Fruit fly (Drosophila melanogaster): Measurements from ENCODE around the gene CG9921.
A peak's percentile ranks its signal among the peaks of the same experiment; 100 is the strongest.

CG9921 gene

dm6 chrX:16335107-16335642 is 1.8 kb upstream of the CG9921 start (continued):
- TF ChIP-seq kay (GFP tag; optimal IDR thresholded peaks at IDR 0.05) (peak; percentile 49), nmo (GFP tag; optimal IDR thresholded peaks at IDR 0.05) (peak; percentile 59), Med (GFP tag) (peak; percentile 95), CG9215 (GFP tag; IDR thresholded peaks at IDR 0.05) (no peak; the same call in none of the 2 replicates), NK7.1 (GFP tag; optimal IDR thresholded peaks at IDR 0.05) (peak; percentile 22), Dref (GFP tag; IDR thresholded peaks at IDR 0.05) (peak; percentile 37), eyg (GFP tag; optimal IDR thresholded peaks at IDR 0.05) (peak; percentile 52), trh (GFP tag; optimal IDR thresholded peaks at IDR 0.05) (peak; percentile 52), CG11093 (GFP tag; IDR thresholded peaks at IDR 0.05) (peak; percentile 24; the same call in 1 of the 3 replicates), CG11723 (GFP tag; optimal IDR thresholded peaks at IDR 0.05) (peak; percentile 62), CG2889 (GFP tag; IDR thresholded peaks at IDR 0.05) (peak; percentile 61; the same call in 1 of the 3 replicates), Trl (optimal IDR thresholded peaks at IDR 0.05) (no peak), Trl (GFP tag; optimal IDR thresholded peaks at IDR 0.05) (peak; percentile 67), CG1233 (GFP tag; optimal IDR thresholded peaks at IDR 0.05) (peak; percentile 63), salm (tag; optimal IDR thresholded peaks at IDR 0.05) (no peak), cas (GFP tag; IDR thresholded peaks at IDR 0.05) (peak; percentile 69), YL-1 (GFP tag; optimal IDR thresholded peaks at IDR 0.05) (no peak), Ptx1 (GFP tag; IDR thresholded peaks at IDR 0.05) (peak; percentile 75), nau (GFP tag; optimal IDR thresholded peaks at IDR 0.05) (peak; percentile 38), z (GFP tag; IDR thresholded peaks at IDR 0.05) (0 out of 3 replicates have a peak, but pooled peaks have one; percentile 40), CG13894 (tag; optimal IDR thresholded peaks at IDR 0.05) (peak; percentile 78), stc (GFP tag; IDR thresholded peaks at IDR 0.05) (peak; percentile 83), CG8290 (GFP tag; optimal IDR thresholded peaks at IDR 0.05) (peak; percentile 5), CG8290 (tag; optimal IDR thresholded peaks at IDR 0.05) (peak in 1 of 2 experiments; percentile 79), CG15696 (tag; optimal IDR thresholded peaks at IDR 0.05) (peak; percentile 21), pnt (GFP tag; optimal IDR thresholded peaks at IDR 0.05) (peak; percentile 43), Tbp (GFP tag; optimal IDR thresholded peaks at IDR 0.05) (no peak), nom (GFP tag; optimal IDR thresholded peaks at IDR 0.05) (peak; percentile 46), CG17359 (tag; optimal IDR thresholded peaks at IDR 0.05) (peak; percentile 77), BEAF-32 (GFP tag; optimal IDR thresholded peaks at IDR 0.05) (peak; percentile 6), fd96Cb (tag; optimal IDR thresholded peaks at IDR 0.05) (peak; percentile 58), CG6654 (GFP tag; optimal IDR thresholded peaks at IDR 0.05) (peak; percentile 46), CG30403 (GFP tag; optimal IDR thresholded peaks at IDR 0.05) (peak; percentile 80), CG6813 (GFP tag; optimal IDR thresholded peaks at IDR 0.05) (peak; percentile 68), sim (GFP tag; IDR thresholded peaks at IDR 0.05) (no peak), Deaf1 (tag; optimal IDR thresholded peaks at IDR 0.05) (no peak), dmrt11E (tag; optimal IDR thresholded peaks at IDR 0.05) (peak; percentile 8), pan (optimal IDR thresholded peaks at IDR 0.05) (no peak), pan (GFP tag; optimal IDR thresholded peaks at IDR 0.05 in 1 of 2, IDR thresholded peaks at IDR 0.05 in 1 of 2) (peak in 1 of 2 experiments; percentile 83), CG12299 (tag; optimal IDR thresholded peaks at IDR 0.05) (peak; percentile 13), CG12769 (tag; optimal IDR thresholded peaks at IDR 0.05) (peak; percentile 51), maf-S (GFP tag; optimal IDR thresholded peaks at IDR 0.05) (peak; percentile 64), B-H2 (GFP tag; optimal IDR thresholded peaks at IDR 0.05) (peak; percentile 67), sqz (GFP tag; optimal IDR thresholded peaks at IDR 0.05) (peak; percentile 25), CG17385 (GFP tag; optimal IDR thresholded peaks at IDR 0.05) (peak; percentile 90), kah (GFP tag; optimal IDR thresholded peaks at IDR 0.05) (peak; percentile 26), aop (GFP tag; IDR thresholded peaks at IDR 0.05) (0 out of 2 replicates have a peak, but pooled peaks have one; percentile 21), Optix (GFP tag; IDR thresholded peaks at IDR 0.05) (peak; percentile 62; the same call in 1 of the 3 replicates), Neu2 (GFP tag; optimal IDR thresholded peaks at IDR 0.05; ENCODE audit: borderline replicate concordance) (no peak), MTF-1 (GFP tag; optimal IDR thresholded peaks at IDR 0.05; ENCODE audit: borderline replicate concordance) (peak; percentile 12), CG12155 (GFP tag; optimal IDR thresholded peaks at IDR 0.05) (peak; percentile 98)
